Worm (Caenorhabditis elegans): ENCODE measurements around the gene sod-5.

Gene sod-5

ce11 chrII:4428121-4428520 lies 10.7 kb downstream of the sod-5 start (continued):
- TF ChIP-seq xnd-1 (tag; optimal IDR thresholded peaks at IDR 0.05): no peak
- no peak for TF ChIP-seq F10E7.11 (tag; optimal IDR thresholded peaks at IDR 0.05)
- no peak for TF ChIP-seq mes-4 (tag; optimal IDR thresholded peaks at IDR 0.05)
- TF ChIP-seq unc-62 (GFP tag; optimal IDR thresholded peaks at IDR 0.05): no peak
- no peak for TF ChIP-seq pbrm-1 (GFP tag; IDR thresholded peaks at IDR 0.05)
- no peak for TF ChIP-seq let-526 (GFP tag; IDR thresholded peaks at IDR 0.05)
- TF ChIP-seq ztf-6 (GFP tag; IDR thresholded peaks at IDR 0.05): no peak
- TF ChIP-seq cebp-2 (GFP tag; IDR thresholded peaks at IDR 0.05): 0 out of 2 replicates have a peak, but pooled peaks have one; percentile 36

ce11 chrII:4433146-4433545 lies 15.7 kb downstream of the sod-5 start, which contains the start of gene nhr-109:
Gene nhr-109 (plus strand): TSS chrII:4433367.
- no peak for TF ChIP-seq D2030.7 (GFP tag; IDR thresholded peaks at IDR 0.05)
- TF ChIP-seq nhr-80 (tag; optimal IDR thresholded peaks at IDR 0.05): peak; percentile 39
- no peak for TF ChIP-seq nhr-90 (tag; optimal IDR thresholded peaks at IDR 0.05)

ce11 chrII:4434278-4434677 lies 16.8 kb downstream of the sod-5 start:
- TF ChIP-seq lag-1 (GFP tag; IDR thresholded peaks at IDR 0.05) (no peak), tbp1 (GFP tag; optimal IDR thresholded peaks at IDR 0.05) (no peak), chd-7 (tag; optimal IDR thresholded peaks at IDR 0.05) (no peak)

- TF ChIP-seq F57A8.1 (GFP tag; optimal IDR thresholded peaks at IDR 0.05) (no peak), die-1 (tag; optimal IDR thresholded peaks at IDR 0.05) (no peak), lin-40 (tag; optimal IDR thresholded peaks at IDR 0.05) (peak; percentile 9), ceh-91 (GFP tag; IDR thresholded peaks at IDR 0.05) (no peak), mel-28 (tag; optimal IDR thresholded peaks at IDR 0.05; ENCODE audit: borderline replicate concordance) (no peak), F10E7.11 (tag; optimal IDR thresholded peaks at IDR 0.05) (no peak)
Measured at ce11 chrII:4435134-4435533, 17.7 kb downstream of the sod-5 start, which contains the start of gene nhr-273. Gene nhr-273 (plus strand): TSS chrII:4435300.

- TF ChIP-seq snpc-1.3 (tag; optimal IDR thresholded peaks at IDR 0.05; ENCODE audit: insufficient read depth): no peak
- no peak for TF ChIP-seq ZK185.1 (tag; optimal IDR thresholded peaks at IDR 0.05; ENCODE audit: poor library complexity, severe bottlenecking)
- TF ChIP-seq attf-5 (GFP tag; optimal IDR thresholded peaks at IDR 0.05): no peak
- TF ChIP-seq repo-1 (tag; optimal IDR thresholded peaks at IDR 0.05): no peak
- no peak for TF ChIP-seq Y67H2A.10 (GFP tag; conservative IDR thresholded peaks at IDR 0.05)
- TF ChIP-seq madf-8 (GFP tag; conservative IDR thresholded peaks at IDR 0.05): no peak
Measured at ce11 chrII:4438601-4439000, 21.2 kb downstream of the sod-5 start, which contains the start of gene nhr-16. Gene nhr-16 (plus strand): TSS chrII:4438805.

ce11 chrII:4441278-4441677 lies 23.8 kb downstream of the sod-5 start:
- no peak for TF ChIP-seq ZK185.1 (tag; optimal IDR thresholded peaks at IDR 0.05; ENCODE audit: poor library complexity, severe bottlenecking)
- peak; percentile 67 for TF ChIP-seq nfyb-1 (GFP tag; IDR thresholded peaks at IDR 0.05)
- no peak for TF ChIP-seq F22D6.2 (tag; optimal IDR thresholded peaks at IDR 0.05)
- TF ChIP-seq nhr-27 (tag; optimal IDR thresholded peaks at IDR 0.05): no peak
- TF ChIP-seq Y53G8AR.9 (GFP tag; conservative IDR thresholded peaks at IDR 0.05): no peak

- no peak for TF ChIP-seq nfyb-1 (GFP tag; IDR thresholded peaks at IDR 0.05)
- no peak for TF ChIP-seq B0019.2 (GFP tag; conservative IDR thresholded peaks at IDR 0.05)
- no peak for TF ChIP-seq zfh-2 (GFP tag; conservative IDR thresholded peaks at IDR 0.05)
- TF ChIP-seq mel-28 (tag; optimal IDR thresholded peaks at IDR 0.05; ENCODE audit: borderline replicate concordance): no peak
- no peak for TF ChIP-seq nhr-27 (tag; optimal IDR thresholded peaks at IDR 0.05)
- TF ChIP-seq hsf-1 (GFP tag; IDR thresholded peaks at IDR 0.05): no peak
- no peak for TF ChIP-seq K11D2.4 (GFP tag; IDR thresholded peaks at IDR 0.05)
- TF ChIP-seq attf-6 (GFP tag; IDR thresholded peaks at IDR 0.05): no peak
- no peak for TF ChIP-seq K12H6.12 (tag; optimal IDR thresholded peaks at IDR 0.05)
- no peak for TF ChIP-seq mxl-1 (tag; optimal IDR thresholded peaks at IDR 0.05)
- no peak for TF ChIP-seq ztf-25 (GFP tag; IDR thresholded peaks at IDR 0.05)
- no peak for TF ChIP-seq ztf-22 (GFP tag; optimal IDR thresholded peaks at IDR 0.05)
- TF ChIP-seq madf-3 (GFP tag; IDR thresholded peaks at IDR 0.05): no peak
- TF ChIP-seq lin-40 (tag; optimal IDR thresholded peaks at IDR 0.05): no peak
Measured at ce11 chrII:4444811-4445210, 27.4 kb downstream of the sod-5 start.
